Worm (Caenorhabditis elegans): ENCODE data around the gene K07F5.15.

- no peak for TF ChIP-seq dpl-1 (GFP tag; optimal IDR thresholded peaks at IDR 0.05)
- no peak for TF ChIP-seq F49E8.2 (tag; optimal IDR thresholded peaks at IDR 0.05; ENCODE audit: borderline replicate concordance)
- TF ChIP-seq pha-4 (GFP tag; IDR thresholded peaks at IDR 0.05) = no peak
- TF ChIP-seq pha-4 (tag; optimal IDR thresholded peaks at IDR 0.05) = no peak
- no peak for TF ChIP-seq ctbp-1 (GFP tag; IDR thresholded peaks at IDR 0.05)
- no peak for TF ChIP-seq ama-1 (optimal IDR thresholded peaks at IDR 0.05)
Measured at ce11 chrIV:9878893-9879379, 14.1 kb downstream of the K07F5.15 start, which contains the start of gene nhr-4.
